Fruit fly (Drosophila melanogaster) whole organism, embryonic: ENCODE data around the gene CG42819.

Source experiments
- CG10147 ChIP-seq: fragments of 200-800 bp; sonication (Bioruptor generic); optimal IDR thresholded peaks from 2 replicates; lab custom pipeline; 2019; ENCODE audit warnings: missing biosample characterization, mild to moderate bottlenecking, missing genetic modification characterization, moderate library complexity
- CG11456 ChIP-seq: fragments of 200-800 bp; sonication (Bioruptor generic); IDR thresholded peaks from 3 replicates; pipeline ENCODE4 v1.3.6; 2022; ENCODE audit warnings: missing biosample characterization, missing genetic modification characterization
- CG12104 ChIP-seq: fragments of 200-800 bp; sonication (Bioruptor generic); optimal IDR thresholded peaks from 3 replicates; lab custom pipeline; 2016; ENCODE audit warnings: missing biosample characterization, missing genetic modification characterization
- CG12299 ChIP-seq: fragments of 200-800 bp; sonication (Bioruptor generic); optimal IDR thresholded peaks from 2 replicates; lab custom pipeline; 2018; ENCODE audit warnings: missing biosample characterization, mild to moderate bottlenecking, missing genetic modification characterization
- CG12659 ChIP-seq: fragments of 200-800 bp; sonication (Bioruptor generic); optimal IDR thresholded peaks from 3 replicates; lab custom pipeline; 2017; ENCODE audit warnings: mild to moderate bottlenecking, missing biosample characterization, missing genetic modification reagents, missing genetic modification characterization
- CG14050 ChIP-seq: fragments of 200-800 bp; sonication (Bioruptor generic); IDR thresholded peaks from 3 replicates; pipeline ENCODE4 v1.3.6; 2022; ENCODE audit warnings: missing biosample characterization, missing genetic modification characterization
- CG15514 ChIP-seq: fragments of 200-800 bp; sonication (Bioruptor generic); optimal IDR thresholded peaks from 3 replicates; lab custom pipeline; 2017; ENCODE audit warnings: missing biosample characterization, missing genetic modification characterization, mild to moderate bottlenecking, moderate library complexity, missing genetic modification reagents
- CG16815 ChIP-seq: fragments of 200-800 bp; sonication (Bioruptor generic); optimal IDR thresholded peaks from 3 replicates; lab custom pipeline; 2017; ENCODE audit warnings: missing biosample characterization, mild to moderate bottlenecking, missing genetic modification characterization
- CG17568 ChIP-seq: fragments of 200-800 bp; sonication (Bioruptor generic); optimal IDR thresholded peaks from 2 replicates; lab custom pipeline; 2018; ENCODE audit warnings: missing biosample characterization, mild to moderate bottlenecking, missing genetic modification characterization, moderate library complexity
- CG2129 ChIP-seq: fragments of 200-800 bp; sonication (Bioruptor generic); IDR thresholded peaks from 2 replicates; pipeline ENCODE4 v1.3.6; 2022; ENCODE audit warnings: missing biosample characterization, missing genetic modification characterization; ENCODE audit not compliant: partially characterized antibody
- CG30020 ChIP-seq: fragments of 200-800 bp; optimal IDR thresholded peaks from 2 replicates; lab custom pipeline; 2019; ENCODE audit warnings: missing biosample characterization, mild to moderate bottlenecking, missing genetic modification characterization, moderate library complexity
- CG3407 ChIP-seq: fragments of 200-800 bp; sonication (Bioruptor generic); optimal IDR thresholded peaks from 2 replicates; lab custom pipeline; 2018; ENCODE audit warnings: missing biosample characterization, mild to moderate bottlenecking, missing genetic modification characterization
- CG34376 ChIP-seq: fragments of 200-800 bp; sonication (Bioruptor generic); optimal IDR thresholded peaks from 2 replicates; lab custom pipeline; 2018; ENCODE audit warnings: missing biosample characterization, mild to moderate bottlenecking, missing genetic modification characterization
- CG4282 ChIP-seq: fragments of 200-800 bp; sonication (Bioruptor generic); optimal IDR thresholded peaks from 2 replicates; lab custom pipeline; 2016; ENCODE audit warnings: missing biosample characterization, missing genetic modification characterization
- CG4424 ChIP-seq: fragments of 200-800 bp; sonication (Bioruptor generic); optimal IDR thresholded peaks from 3 replicates; lab custom pipeline; 2016; ENCODE audit warnings: missing biosample characterization, missing genetic modification characterization
- CG4617 ChIP-seq: fragments of 200-800 bp; sonication (Bioruptor generic); optimal IDR thresholded peaks from 3 replicates; lab custom pipeline; 2016; ENCODE audit warnings: missing biosample characterization, missing genetic modification characterization, borderline replicate concordance
- CG5953 ChIP-seq: fragments of 200-800 bp; sonication (Bioruptor generic); IDR thresholded peaks from 2 replicates; pipeline ENCODE4 v1.3.6; 2022; ENCODE audit warnings: missing biosample characterization, missing genetic modification characterization
- CG6765 ChIP-seq: fragments of 200-800 bp; sonication (Bioruptor generic); optimal IDR thresholded peaks from 3 replicates; lab custom pipeline; 2017; ENCODE audit warnings: missing biosample characterization, mild to moderate bottlenecking, missing genetic modification characterization
- CG8765 ChIP-seq: fragments of 200-800 bp; sonication (Bioruptor generic); IDR thresholded peaks from 2 replicates; pipeline ENCODE4 v1.3.6; 2022; ENCODE audit warnings: missing biosample characterization, missing genetic modification characterization
- CG9727 ChIP-seq: fragments of 200-800 bp; sonication (Bioruptor generic); optimal IDR thresholded peaks from 3 replicates; lab custom pipeline; 2017; ENCODE audit warnings: missing biosample characterization, mild to moderate bottlenecking, missing genetic modification characterization
- Camta ChIP-seq: fragments of 200-800 bp; sonication (Bioruptor generic); optimal IDR thresholded peaks from 2 replicates; lab custom pipeline; 2016; ENCODE audit warnings: missing biosample characterization, missing genetic modification characterization
- CkIIα-i1 ChIP-seq: fragments of 200-800 bp; sonication (Bioruptor generic); IDR thresholded peaks from 2 replicates; pipeline ENCODE4 v1.3.6; 2022; ENCODE audit warnings: missing biosample characterization, missing genetic modification characterization
- Dref ChIP-seq: fragments of 200-800 bp; sonication (Bioruptor generic); IDR thresholded peaks from 2 replicates; pipeline ENCODE4 v1.3.6; 2022; ENCODE audit warnings: missing biosample characterization, missing genetic modification characterization
- Hand ChIP-seq: fragments of 200-800 bp; sonication (Bioruptor generic); optimal IDR thresholded peaks from 2 replicates; lab custom pipeline; 2017; ENCODE audit warnings: mild to moderate bottlenecking, missing biosample characterization, missing genetic modification reagents, missing genetic modification characterization
- HmgZ ChIP-seq: fragments of 200-800 bp; sonication (Bioruptor generic); optimal IDR thresholded peaks from 2 replicates; lab custom pipeline; 2018; ENCODE audit warnings: missing biosample characterization, mild to moderate bottlenecking, missing genetic modification characterization
- Hr39 ChIP-seq: fragments of >200 bp; optimal IDR thresholded peaks from 2 replicates; lab custom pipeline; 2017
- Rfx ChIP-seq: fragments of 200-800 bp; sonication (Bioruptor generic); IDR thresholded peaks from 2 replicates; pipeline ENCODE4 v1.3.6; 2022; ENCODE audit warnings: missing biosample characterization, missing genetic modification characterization
- Sox102F ChIP-seq: fragments of 200-800 bp; sonication (Bioruptor generic); optimal IDR thresholded peaks from 2 replicates; lab custom pipeline; 2018; ENCODE audit warnings: missing biosample characterization, mild to moderate bottlenecking, missing genetic modification characterization, moderate library complexity
- Ssrp ChIP-seq: fragments of 200-800 bp; sonication (Bioruptor generic); optimal IDR thresholded peaks from 2 replicates; lab custom pipeline; 2018; ENCODE audit warnings: missing biosample characterization, mild to moderate bottlenecking, missing genetic modification characterization, moderate library complexity
- TFAM ChIP-seq: fragments of 200-800 bp; sonication (Bioruptor generic); optimal IDR thresholded peaks from 2 replicates; lab custom pipeline; 2017; ENCODE audit warnings: missing biosample characterization, missing genetic modification characterization, inconsistent platforms
- amos ChIP-seq: fragments of 200-800 bp; sonication (Bioruptor generic); IDR thresholded peaks from 2 replicates; pipeline ENCODE4 v1.3.6; 2022; ENCODE audit warnings: missing biosample characterization, missing genetic modification characterization; ENCODE audit not compliant: partially characterized antibody
- bab2 ChIP-seq: fragments of 200-800 bp; sonication (Bioruptor generic); optimal IDR thresholded peaks from 2 replicates; lab custom pipeline; 2016; ENCODE audit warnings: missing biosample characterization, missing genetic modification characterization
- dati ChIP-seq: fragments of 200-800 bp; sonication (Bioruptor generic); IDR thresholded peaks from 2 replicates; pipeline ENCODE4 v1.3.6; 2022; ENCODE audit warnings: missing biosample characterization, missing genetic modification characterization
- en ChIP-seq: fragments of 200-800 bp; sonication (Bioruptor generic); optimal IDR thresholded peaks from 2 replicates; lab custom pipeline; 2016; ENCODE audit warnings: missing biosample characterization, missing genetic modification characterization
- fu2 ChIP-seq: fragments of 200-800 bp; sonication (Bioruptor generic); optimal IDR thresholded peaks from 2 replicates; lab custom pipeline; 2016; ENCODE audit warnings: missing biosample characterization, missing genetic modification characterization
- hb ChIP-seq: fragments of 200-800 bp; sonication (Bioruptor generic); IDR thresholded peaks from 3 replicates; pipeline ENCODE4 v1.3.6; 2022; ENCODE audit warnings: missing biosample characterization, missing genetic modification characterization; ENCODE audit not compliant: partially characterized antibody
- inv ChIP-seq: fragments of 200-800 bp; sonication (Bioruptor generic); IDR thresholded peaks from 2 replicates; pipeline ENCODE4 v1.3.6; 2022; ENCODE audit warnings: missing biosample characterization, missing genetic modification characterization; ENCODE audit not compliant: partially characterized antibody
- kni ChIP-seq: fragments of 200-800 bp; sonication (Bioruptor generic); optimal IDR thresholded peaks from 3 replicates; lab custom pipeline; 2017; ENCODE audit warnings: mild to moderate bottlenecking, missing biosample characterization, missing genetic modification reagents, missing genetic modification characterization
- lmd ChIP-seq: fragments of 200-800 bp; sonication (Bioruptor generic); IDR thresholded peaks from 2 replicates; pipeline ENCODE4 v1.3.6; 2022; ENCODE audit warnings: missing biosample characterization, missing genetic modification characterization
- nmo ChIP-seq: fragments of 200-800 bp; sonication (Bioruptor generic); optimal IDR thresholded peaks from 2 replicates; lab custom pipeline; 2018; ENCODE audit warnings: missing biosample characterization, mild to moderate bottlenecking, missing genetic modification characterization, moderate library complexity
- ro ChIP-seq: fragments of 200-800 bp; sonication (Bioruptor generic); IDR thresholded peaks from 2 replicates; pipeline ENCODE4 v1.3.6; 2022; ENCODE audit warnings: missing biosample characterization, missing genetic modification characterization
- salm ChIP-seq: fragments of 200-800 bp; sonication (Bioruptor generic); optimal IDR thresholded peaks from 2 replicates; lab custom pipeline; 2018; ENCODE audit warnings: missing biosample characterization, mild to moderate bottlenecking, missing genetic modification characterization
- slou ChIP-seq: fragments of 200-800 bp; sonication (Bioruptor generic); optimal IDR thresholded peaks from 3 replicates; lab custom pipeline; 2016; ENCODE audit warnings: missing biosample characterization, missing genetic modification characterization
- slp2 ChIP-seq: fragments of 200-800 bp; sonication (Bioruptor generic); optimal IDR thresholded peaks from 2 replicates; lab custom pipeline; 2016; ENCODE audit warnings: missing biosample characterization, missing genetic modification characterization
- vnd ChIP-seq: fragments of 200-800 bp; sonication (Bioruptor generic); IDR thresholded peaks from 3 replicates; pipeline ENCODE4 v1.3.6; 2022; ENCODE audit warnings: missing biosample characterization, missing genetic modification characterization; ENCODE audit not compliant: partially characterized antibody
- vvl ChIP-seq: fragments of 200-800 bp; sonication (Bioruptor generic); IDR thresholded peaks from 2 replicates; pipeline ENCODE4 v1.3.6; 2022; ENCODE audit warnings: missing biosample characterization, missing genetic modification characterization
- wor ChIP-seq: fragments of 200-800 bp; sonication (Bioruptor generic); IDR thresholded peaks from 2 replicates; pipeline ENCODE4 v1.3.6; 2022; ENCODE audit warnings: missing biosample characterization, missing genetic modification characterization
- zen ChIP-seq: fragments of 200-800 bp; sonication (Bioruptor generic); optimal IDR thresholded peaks from 3 replicates; lab custom pipeline; 2018; ENCODE audit warnings: missing biosample characterization, mild to moderate bottlenecking, missing genetic modification characterization, moderate library complexity

Gene CG42819

DNA sequence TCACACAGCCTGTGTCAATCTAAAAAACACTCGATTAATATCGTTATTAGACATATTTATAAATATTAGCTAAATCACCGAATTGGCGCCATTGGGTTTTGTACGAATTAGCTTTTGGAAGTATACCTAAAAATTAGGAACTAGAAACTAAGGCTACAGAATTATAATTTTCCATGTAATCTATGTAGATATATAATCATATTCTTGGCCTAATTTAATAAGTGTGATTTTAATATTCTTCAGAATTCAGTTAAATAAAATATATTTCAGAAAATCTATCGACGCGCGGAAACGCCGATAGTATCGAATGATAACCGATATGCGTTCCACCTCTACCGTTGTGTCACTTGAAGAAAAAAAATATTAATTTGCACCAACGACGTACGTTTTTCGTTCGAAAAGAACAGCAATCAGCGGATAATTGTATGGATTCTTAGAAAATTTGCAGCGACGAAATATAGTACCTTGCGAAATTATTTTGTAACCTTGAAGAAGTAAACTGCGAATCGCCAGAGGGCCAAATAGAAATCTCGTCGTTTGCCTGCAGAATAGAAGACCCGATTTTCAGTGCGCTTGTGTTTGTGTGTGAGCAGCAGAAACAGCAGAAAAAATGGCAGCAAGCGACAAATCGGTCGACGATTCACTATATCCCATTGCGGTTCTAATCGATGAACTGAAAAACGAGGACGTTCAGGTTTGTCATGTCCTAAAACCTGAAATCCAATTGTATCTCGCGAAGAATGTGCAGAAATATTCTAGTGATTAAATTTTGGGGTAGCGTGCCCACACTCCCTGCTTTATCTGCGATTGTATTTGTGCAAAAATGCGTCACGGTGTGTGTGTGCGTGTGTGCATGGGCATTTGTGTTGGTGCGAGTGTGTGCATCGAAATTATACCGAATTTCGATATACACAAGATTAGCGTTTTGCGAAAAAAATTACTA is 23.2 kb downstream of the CG42819 start, which contains the start of gene Pp2A-29B (continued):
- TF ChIP-seq Camta (GFP tag; lab: Kevin White, UChicago) (no peak), CG11456 (GFP tag; lab: Robert Waterston, UW) (no peak), CG10147 (GFP tag; lab: Kevin White, UChicago) (no peak), Hand (GFP tag; lab: Kevin White, UChicago) (peak; percentile 34), nmo (peak; percentile 78), CG12659 (peak; percentile 69), CG6765 (no peak), CG34376 (GFP tag; lab: Kevin White, UChicago) (peak; percentile 21), CG15514 (GFP tag; lab: Kevin White, UChicago) (peak; percentile 42), Ssrp (no peak), amos (GFP tag; lab: Robert Waterston, UW) (peak; percentile 98), dati (GFP tag; lab: Robert Waterston, UW) (no peak), CG17568 (peak; percentile 7), CG4424 (peak; percentile 38), TFAM (GFP tag; lab: Kevin White, UChicago) (no peak), CG4282 (GFP tag; lab: Kevin White, UChicago) (no peak), Sox102F (GFP tag; lab: Kevin White, UChicago) (no peak), CkIIα-i1 (GFP tag; lab: Robert Waterston, UW) (no peak), CG9727 (peak; percentile 61), CG2129 (GFP tag; lab: Robert Waterston, UW) (peak; percentile 99), ro (GFP tag; lab: Robert Waterston, UW) (no peak), CG12299 (no peak), HmgZ (tag; lab: Kevin White, UChicago) (peak; percentile 27), CG16815 (GFP tag; lab: Kevin White, UChicago) (no peak), CG5953 (no peak), CG12104 (no peak), CG30020 (tag; lab: Kevin White, UChicago) (peak; percentile 71), kni (GFP tag; lab: Kevin White, UChicago) (peak; percentile 55), en (GFP tag; lab: Kevin White, UChicago) (no peak), vvl (GFP tag; lab: Robert Waterston, UW) (0 out of 2 replicates have a peak, but pooled peaks have one; percentile 11), CG8765 (no peak), salm (tag; lab: Kevin White, UChicago) (no peak), CG3407 (no peak), fu2 (GFP tag; lab: Kevin White, UChicago) (no peak), wor (GFP tag; lab: Robert Waterston, UW) (no peak), hb (GFP tag; lab: Robert Waterston, UW) (peak; percentile 99), vnd (GFP tag; lab: Robert Waterston, UW) (peak; percentile 100), Hr39 (lab: Kevin White, UChicago) (no peak), inv (GFP tag; lab: Robert Waterston, UW) (peak; percentile 100), slou (GFP tag; lab: Kevin White, UChicago) (peak; percentile 59), Dref (peak; percentile 57), CG14050 (GFP tag; lab: Robert Waterston, UW) (no peak), zen (tag; lab: Kevin White, UChicago) (peak; percentile 59), bab2 (no peak), lmd (GFP tag; lab: Robert Waterston, UW) (no peak; the same call in 1 of the 2 replicates), Rfx (GFP tag; lab: Robert Waterston, UW) (0 out of 2 replicates have a peak, but pooled peaks have one; percentile 11), slp2 (no peak), CG4617 (peak; percentile 69)
